Worm (Caenorhabditis elegans) whole organism, mixed stage, embryonic: ENCODE data around the gene Y8A9A.2.

Experiments
- lin-13 ChIP-seq: fragments of 150-350 bp; optimal IDR thresholded peaks from 2 replicates; lab custom pipeline; 2014; ENCODE audit warnings: missing biosample characterization, missing genetic modification characterization
- pha-4 ChIP-seq: fragments of 150-350 bp; optimal IDR thresholded peaks from 2 replicates; lab custom pipeline; 2018; ENCODE audit warnings: missing biosample characterization, missing genetic modification reagents, missing genetic modification characterization
- unc-62 ChIP-seq: fragments of 150-350 bp; optimal IDR thresholded peaks from 2 replicates; lab custom pipeline; 2014; ENCODE audit warnings: missing biosample characterization, missing genetic modification reagents, missing genetic modification characterization

DNA sequence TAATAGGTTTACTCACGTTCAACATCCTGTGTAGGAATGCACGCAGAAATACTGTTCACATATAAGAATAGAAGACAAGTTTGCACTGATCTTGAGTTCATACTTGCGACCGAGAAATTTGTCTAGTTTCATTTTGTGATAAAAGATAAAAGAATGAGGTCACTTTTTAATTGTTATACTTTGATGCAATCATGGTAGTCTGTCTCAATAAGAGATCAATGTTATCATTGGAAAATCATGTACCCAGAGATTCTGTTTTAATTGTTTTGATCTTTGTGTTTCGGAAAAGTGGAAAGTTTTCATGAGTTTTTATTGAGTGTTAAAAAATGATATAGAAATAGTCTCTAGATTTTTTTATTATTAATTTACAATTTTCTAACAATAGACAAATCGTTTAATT, 37.0 kb downstream of the Y8A9A.2 start, which contains the start of gene F54D10.9:
- no peak for TF ChIP-seq lin-13 (tag; lab: Kevin White, UChicago)
- no peak for TF ChIP-seq pha-4 (tag; lab: Kevin White, UChicago)
- no peak for TF ChIP-seq unc-62 (GFP tag; lab: Kevin White, UChicago)
